Worm (Caenorhabditis elegans): ENCODE measurements around the gene smg-8.

Gene smg-8

DNA sequence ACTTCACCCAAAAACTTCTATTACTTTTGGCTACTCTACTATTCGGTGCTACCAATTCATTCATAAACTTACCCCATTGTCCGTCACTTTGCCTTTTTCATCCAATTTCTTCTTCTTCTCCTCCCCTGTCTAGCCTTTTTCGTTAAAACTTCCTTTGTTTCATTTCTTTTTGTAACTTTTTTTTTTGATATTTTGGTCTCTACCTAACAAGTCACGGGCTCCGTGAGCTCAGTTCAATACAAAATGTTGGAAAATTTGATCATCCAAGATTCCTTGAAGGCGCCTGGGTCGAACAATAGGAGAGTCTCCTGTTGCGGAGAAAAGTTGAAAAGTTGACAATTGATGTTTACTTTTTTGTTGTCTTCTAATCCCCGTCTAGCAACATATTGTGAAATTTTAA, 10.7 kb downstream of the smg-8 start:
- TF ChIP-seq elt-3 (tag; optimal IDR thresholded peaks at IDR 0.05) (no peak), nhr-12 (tag; optimal IDR thresholded peaks at IDR 0.05) (no peak), unc-62 (GFP tag; optimal IDR thresholded peaks at IDR 0.05) (no peak), mab-5 (tag; optimal IDR thresholded peaks at IDR 0.05) (no peak)

DNA sequence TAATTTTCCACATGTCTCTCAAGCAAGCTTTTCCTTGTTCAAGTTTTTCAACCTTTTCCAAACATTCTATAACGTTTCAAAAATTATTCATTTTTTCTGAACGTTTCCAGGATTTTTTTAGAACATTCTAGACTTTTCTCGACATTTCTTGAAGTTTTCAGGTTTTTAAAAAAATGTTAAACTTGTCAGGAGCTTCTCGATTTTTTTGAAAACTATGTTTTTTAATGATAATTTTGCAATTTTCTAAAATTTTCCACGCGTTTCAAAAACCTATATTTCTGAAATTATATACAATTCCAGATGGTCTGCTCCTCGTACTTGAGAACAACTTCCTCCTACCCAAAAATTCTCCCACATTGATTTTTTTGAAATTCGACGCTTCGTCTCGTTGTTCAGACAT, 14.1 kb downstream of the smg-8 start, which contains the start of gene dmsr-6:
Gene dmsr-6 (plus strand): TSS at position 301 of the 400 bp plus-strand sequence.
- TF ChIP-seq ztf-4 (tag; optimal IDR thresholded peaks at IDR 0.05) (no peak), gmeb-1 (tag; optimal IDR thresholded peaks at IDR 0.05) (no peak), nhr-11 (tag; optimal IDR thresholded peaks at IDR 0.05) (no peak), ztf-1 (GFP tag; conservative IDR thresholded peaks at IDR 0.05) (no peak), egl-27 (tag; optimal IDR thresholded peaks at IDR 0.05) (no peak)

DNA sequence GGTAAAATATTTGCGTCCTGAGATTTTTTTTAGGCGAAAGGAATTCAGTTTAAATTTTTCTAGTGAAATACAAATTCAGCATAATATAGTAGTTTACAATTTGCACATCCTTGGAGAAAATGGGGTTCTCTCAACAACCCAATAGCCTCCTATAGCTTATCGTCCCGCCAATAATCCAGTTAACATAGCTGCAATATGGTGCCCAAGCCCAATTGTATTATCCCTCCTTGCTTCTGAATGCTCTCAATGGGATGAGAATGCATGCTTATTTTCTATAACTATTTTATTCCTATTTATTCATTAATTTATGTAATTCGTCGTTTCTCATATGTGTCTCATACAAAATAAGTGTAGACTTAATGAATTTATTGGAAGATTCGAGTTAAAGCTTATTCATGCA, 28.8 kb downstream of the smg-8 start:
- no peak for TF ChIP-seq unc-39 (tag; optimal IDR thresholded peaks at IDR 0.05)
- TF ChIP-seq Y55F3AM.14 (GFP tag; optimal IDR thresholded peaks at IDR 0.05): no peak
- no peak for TF ChIP-seq ztf-4 (tag; optimal IDR thresholded peaks at IDR 0.05)
- no peak for TF ChIP-seq lsy-2 (tag; optimal IDR thresholded peaks at IDR 0.05)
- no peak for TF ChIP-seq nhr-11 (tag; optimal IDR thresholded peaks at IDR 0.05)
- TF ChIP-seq nhr-77 (tag; optimal IDR thresholded peaks at IDR 0.05): no peak
- no peak for TF ChIP-seq mab-5 (tag; optimal IDR thresholded peaks at IDR 0.05)
- no peak for TF ChIP-seq sma-3 (GFP tag; optimal IDR thresholded peaks at IDR 0.05)
- TF ChIP-seq skn-1 (tag; optimal IDR thresholded peaks at IDR 0.05): no peak
- TF ChIP-seq dmd-4 (tag; optimal IDR thresholded peaks at IDR 0.05): no peak

DNA sequence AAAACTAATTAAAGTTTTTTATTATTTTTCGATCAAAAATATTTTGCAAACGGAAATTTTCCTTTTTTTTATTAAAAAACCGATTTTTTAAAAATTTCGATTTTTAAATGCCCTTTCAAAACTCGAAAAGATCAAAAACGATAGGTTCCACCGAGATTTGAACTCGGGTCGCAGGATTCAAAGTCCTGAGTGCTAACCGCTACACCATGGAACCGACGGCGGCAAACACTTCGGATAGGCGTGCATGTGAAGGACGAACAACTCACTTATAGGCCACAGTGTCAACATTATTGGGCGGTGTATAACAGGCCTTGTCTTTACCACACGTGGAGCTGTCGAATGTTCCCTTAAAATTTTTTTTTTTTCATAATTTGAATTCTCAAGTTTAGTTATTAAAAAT, 33.5 kb downstream of the smg-8 start:
- TF ChIP-seq snpc-4 (tag; optimal IDR thresholded peaks at IDR 0.05) (no peak), nhr-129 (tag; optimal IDR thresholded peaks at IDR 0.05) (peak; percentile 59), unc-55 (GFP tag; optimal IDR thresholded peaks at IDR 0.05) (peak; percentile 1), sma-3 (GFP tag; optimal IDR thresholded peaks at IDR 0.05) (peak; percentile 20), gmeb-1 (tag; optimal IDR thresholded peaks at IDR 0.05) (peak; percentile 14), aly-2 (tag; optimal IDR thresholded peaks at IDR 0.05) (no peak), ama-1 (optimal IDR thresholded peaks at IDR 0.05) (no peak), lsy-2 (tag; optimal IDR thresholded peaks at IDR 0.05) (peak in 1 of 2 experiments; percentile 37), peb-1 (tag; optimal IDR thresholded peaks at IDR 0.05) (no peak)

DNA sequence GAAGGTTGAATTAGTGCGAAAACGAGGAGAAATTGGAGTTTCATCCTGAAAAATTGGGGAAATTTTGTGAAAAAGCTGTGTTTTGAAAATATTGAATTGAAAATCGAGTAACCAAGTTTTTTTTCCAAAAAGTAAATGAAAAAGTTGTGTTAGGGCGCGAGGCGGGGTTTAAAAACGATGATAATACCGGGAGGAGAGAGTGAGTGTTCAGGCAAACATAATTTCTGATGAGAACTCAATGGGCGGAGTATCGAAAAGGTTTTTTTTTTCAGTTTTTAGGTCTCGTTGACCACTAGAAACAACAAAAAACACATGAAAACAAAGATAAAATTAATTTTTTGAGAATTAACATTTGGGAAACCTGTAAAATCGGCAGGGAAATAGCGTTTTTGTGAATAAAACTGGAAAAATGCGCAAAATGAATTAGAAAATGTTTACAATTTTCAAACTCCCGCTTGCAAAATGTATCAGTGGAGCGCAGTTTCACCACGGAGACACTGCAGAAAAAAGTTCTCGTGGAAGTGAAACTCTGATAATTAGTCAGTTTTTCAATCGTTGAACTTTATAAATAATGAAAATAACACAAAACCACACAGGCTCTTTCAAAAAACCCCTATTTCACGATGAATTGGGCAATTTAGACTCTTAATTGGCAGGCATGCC, 38.5 kb downstream of the smg-8 start, which contains the start of gene C13B4.1:
Gene C13B4.1 (minus strand): TSS at position 51 of the 663 bp plus-strand sequence.
- peak; percentile 6 for TF ChIP-seq gmeb-1 (tag; optimal IDR thresholded peaks at IDR 0.05)
- TF ChIP-seq crh-2 (tag; optimal IDR thresholded peaks at IDR 0.05): no peak

DNA sequence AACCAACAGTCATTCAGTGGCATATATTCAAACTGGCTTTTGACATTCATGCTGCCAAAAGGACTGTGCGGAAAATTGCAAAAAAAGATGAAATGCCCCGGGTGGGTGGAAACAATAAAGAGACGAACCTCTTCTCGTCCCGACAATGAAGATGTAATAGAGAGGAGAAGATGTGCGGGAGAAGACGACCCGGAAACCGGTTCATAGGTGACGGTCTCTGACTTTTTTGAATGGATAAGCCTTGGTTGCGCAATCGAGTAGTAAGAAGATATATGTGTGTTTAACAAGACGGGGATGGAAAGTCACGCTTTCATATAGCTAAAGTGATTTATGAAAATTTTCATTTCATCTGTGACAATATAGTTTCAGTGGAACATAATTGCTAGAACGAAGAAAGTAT, 39.6 kb downstream of the smg-8 start:
- TF ChIP-seq sem-4 (tag; optimal IDR thresholded peaks at IDR 0.05) (no peak), snpc-4 (tag; optimal IDR thresholded peaks at IDR 0.05) (no peak), ztf-11 (tag; optimal IDR thresholded peaks at IDR 0.05) (no peak), nhr-23 (tag; optimal IDR thresholded peaks at IDR 0.05) (no peak), nhr-10 (tag; optimal IDR thresholded peaks at IDR 0.05) (no peak), R02D3.7 (tag; optimal IDR thresholded peaks at IDR 0.05) (no peak), peb-1 (tag; optimal IDR thresholded peaks at IDR 0.05) (no peak), ZK546.5 (tag; optimal IDR thresholded peaks at IDR 0.05) (no peak), ztf-1 (GFP tag; conservative IDR thresholded peaks at IDR 0.05) (no peak), lsy-2 (tag; optimal IDR thresholded peaks at IDR 0.05) (no peak), ztf-4 (tag; optimal IDR thresholded peaks at IDR 0.05) (no peak), blmp-1 (tag; optimal IDR thresholded peaks at IDR 0.05; ENCODE audit: insufficient read depth) (peak; percentile 29), nhr-25 (tag; optimal IDR thresholded peaks at IDR 0.05) (peak; percentile 21), ama-1 (optimal IDR thresholded peaks at IDR 0.05) (no peak), nhr-21 (tag; optimal IDR thresholded peaks at IDR 0.05) (peak; percentile 42), lin-13 (GFP tag; optimal IDR thresholded peaks at IDR 0.05) (no peak), unc-39 (tag; optimal IDR thresholded peaks at IDR 0.05) (no peak), nhr-77 (tag; optimal IDR thresholded peaks at IDR 0.05) (no peak), alr-1 (tag; optimal IDR thresholded peaks at IDR 0.05) (no peak), aly-2 (tag; optimal IDR thresholded peaks at IDR 0.05) (no peak), skn-1 (tag; optimal IDR thresholded peaks at IDR 0.05) (no peak), fos-1 (tag; optimal IDR thresholded peaks at IDR 0.05) (no peak), nhr-11 (tag; optimal IDR thresholded peaks at IDR 0.05) (no peak), nhr-6 (tag; optimal IDR thresholded peaks at IDR 0.05) (no peak)

All from whole organism, L2 larva.